Fruit fly (Drosophila melanogaster) whole organism: Measurements from ENCODE around the gene h-cup.

Experiments
- CG8478 ChIP-seq: fragments of >200 bp; optimal IDR thresholded peaks from 2 replicates; lab custom pipeline; 2018; ENCODE audit warnings: inconsistent platforms
- EcR ChIP-seq, 2 experiments: fragments of >200 bp; optimal IDR thresholded peaks; 2 replicates each; lab custom pipeline; 2017; ENCODE audit warnings: missing biosample characterization in 2 of 2, missing genetic modification characterization in 2 of 2, missing genetic modification reagents in 2 of 2
- pan ChIP-seq: fragments of >200 bp; optimal IDR thresholded peaks from 2 replicates; lab custom pipeline; 2017
- psq ChIP-seq: fragments of >200 bp; optimal IDR thresholded peaks from 2 replicates; lab custom pipeline; 2017
- usp ChIP-seq: fragments of >200 bp; optimal IDR thresholded peaks from 2 replicates; lab custom pipeline; 2017; ENCODE audit warnings: missing biosample characterization, missing genetic modification characterization, mixed read lengths

DNA sequence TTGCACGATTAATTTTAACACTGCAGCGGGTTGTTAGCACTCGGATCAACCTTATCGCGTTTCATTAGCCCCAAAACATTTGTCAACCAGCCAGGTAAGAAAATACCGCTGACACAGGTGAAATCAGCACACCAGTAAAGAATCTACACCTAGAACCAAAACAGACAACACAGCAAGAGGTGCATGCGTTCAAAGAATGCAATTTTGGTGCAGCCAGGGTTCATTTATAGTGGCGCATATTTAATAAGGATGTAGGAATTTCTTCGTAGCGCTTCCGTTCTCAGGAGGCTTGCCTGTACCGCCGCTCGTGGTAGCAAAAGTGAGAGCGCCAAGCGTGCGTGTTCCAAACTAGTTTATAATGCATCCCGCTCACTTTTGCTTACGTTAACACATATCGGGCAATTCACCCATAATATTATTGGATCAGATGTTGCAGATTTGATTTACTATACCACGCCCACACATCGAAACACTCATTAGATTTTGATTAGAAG is 40.3 kb downstream of the h-cup start:
- TF ChIP-seq psq (lab: Kevin White, UChicago): no peak
- TF ChIP-seq pan (lab: Kevin White, UChicago): no peak
- no peak for TF ChIP-seq CG8478 (lab: Kevin White, UChicago)
- TF ChIP-seq usp (GFP tag; lab: Kevin White, UChicago): no peak
- TF ChIP-seq EcR (GFP tag; optimal IDR thresholded peaks at IDR 0.05; lab: Kevin White, UChicago): no peak
